Fruit fly (Drosophila melanogaster) whole organism, pupa: ENCODE measurements around the gene CG15144.

Experiments
- CG10348 ChIP-seq: fragments of 200-800 bp; sonication (Bioruptor generic); IDR thresholded peaks from 2 replicates; pipeline ENCODE4 v1.3.6; 2022; ENCODE audit warnings: missing biosample characterization, missing genetic modification characterization
- CG15710 ChIP-seq: fragments of 200-800 bp; sonication (Bioruptor generic); optimal IDR thresholded peaks from 2 replicates; lab custom pipeline; 2018; ENCODE audit warnings: missing biosample characterization, mild to moderate bottlenecking, missing genetic modification characterization, moderate library complexity
- CG34367 ChIP-seq: fragments of 200-800 bp; sonication (Bioruptor generic); optimal IDR thresholded peaks from 2 replicates; lab custom pipeline; 2018; ENCODE audit warnings: missing biosample characterization, mild to moderate bottlenecking, missing genetic modification characterization
- EcR ChIP-seq: fragments of 200-800 bp; sonication (Bioruptor generic); optimal IDR thresholded peaks from 3 replicates; lab custom pipeline; 2019; ENCODE audit warnings: missing biosample characterization, missing genetic modification characterization, mild to moderate bottlenecking, moderate library complexity, missing genetic modification reagents
- Pif1A ChIP-seq: fragments of 200-800 bp; sonication (Bioruptor generic); optimal IDR thresholded peaks from 3 replicates; lab custom pipeline; 2016; ENCODE audit warnings: missing biosample characterization, missing genetic modification characterization
- Snoo ChIP-seq: fragments of 200-800 bp; sonication (Bioruptor generic); optimal IDR thresholded peaks from 3 replicates; lab custom pipeline; 2017; ENCODE audit warnings: missing biosample characterization, mild to moderate bottlenecking, missing genetic modification characterization, inconsistent platforms

dm6 chr2L:17492680-17493079 lies 36.2 kb downstream of the CG15144 start:
- TF ChIP-seq Snoo (tag; lab: Kevin White, UChicago) (no peak), CG10348 (GFP tag; lab: Robert Waterston, UW) (no peak), CG34367 (tag; lab: Kevin White, UChicago) (no peak), EcR (GFP tag; lab: Kevin White, UChicago) (no peak), CG15710 (tag; lab: Kevin White, UChicago) (no peak), Pif1A (GFP tag; lab: Kevin White, UChicago) (no peak)
